Worm (Caenorhabditis elegans): ENCODE measurements around the gene ZK1098.11.
A peak's percentile ranks its signal among the peaks of the same experiment; 100 is the strongest.

ZK1098.11 gene

DNA sequence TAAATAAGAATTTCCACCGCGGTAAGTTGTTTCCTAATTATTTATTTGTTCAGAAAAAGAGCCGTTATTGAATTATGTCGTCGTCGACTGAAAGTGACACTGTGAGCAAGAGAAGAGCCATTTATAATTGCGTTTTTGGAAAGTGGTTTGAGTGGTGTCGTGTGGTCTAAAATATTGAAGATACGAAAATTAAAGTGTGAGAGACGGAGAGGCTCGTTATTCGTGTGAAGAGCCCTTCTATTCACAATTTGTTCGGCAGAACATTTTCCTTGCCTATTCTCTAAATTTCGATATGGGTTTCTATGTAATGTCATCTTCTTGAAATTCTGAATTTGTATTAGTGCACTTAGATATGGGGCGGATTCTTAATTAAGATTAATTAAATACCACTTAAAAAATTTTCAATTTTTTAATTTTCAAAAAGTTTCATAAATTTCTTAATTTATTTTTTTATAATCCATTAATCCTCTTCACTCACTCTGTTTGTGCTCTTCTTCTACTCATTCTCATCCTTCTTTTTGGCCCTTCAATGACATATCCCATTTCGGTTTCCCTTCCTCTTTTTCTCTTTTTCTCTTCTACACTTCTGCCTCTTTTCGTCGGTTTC lies 46.5 kb upstream of the ZK1098.11 start (continued):
- TF ChIP-seq attf-4 (tag; optimal IDR thresholded peaks at IDR 0.05) (no peak), nhr-25 (tag; optimal IDR thresholded peaks at IDR 0.05; ENCODE audit: borderline replicate concordance, insufficient read depth) (peak; percentile 9), vab-7 (GFP tag; IDR thresholded peaks at IDR 0.05) (no peak), lin-39 (tag; optimal IDR thresholded peaks at IDR 0.05) (no peak), jun-1 (tag; optimal IDR thresholded peaks at IDR 0.05) (no peak), ztf-7 (tag; optimal IDR thresholded peaks at IDR 0.05) (no peak), nhr-111 (GFP tag; optimal IDR thresholded peaks at IDR 0.05) (peak; percentile 23), ceh-62 (tag; optimal IDR thresholded peaks at IDR 0.05) (no peak), ama-1 (optimal IDR thresholded peaks at IDR 0.05) (peak; percentile 92), pqm-1 (tag; optimal IDR thresholded peaks at IDR 0.05) (no peak), hlh-11 (tag; optimal IDR thresholded peaks at IDR 0.05) (no peak), pha-4 (GFP tag; IDR thresholded peaks at IDR 0.05) (peak; percentile 9; the same call in 1 of the 2 replicates), pha-4 (tag; optimal IDR thresholded peaks at IDR 0.05) (no peak), unc-130 (GFP tag; optimal IDR thresholded peaks at IDR 0.05) (no peak), mdt-29 (GFP tag; IDR thresholded peaks at IDR 0.05) (no peak), daf-8 (GFP tag; IDR thresholded peaks at IDR 0.05) (no peak), saeg-2 (GFP tag; IDR thresholded peaks at IDR 0.05) (peak; percentile 74), mep-1 (tag; optimal IDR thresholded peaks at IDR 0.05) (peak; percentile 42), ceh-32 (tag; optimal IDR thresholded peaks at IDR 0.05; ENCODE audit: poor library complexity) (no peak), daf-19 (GFP tag; conservative IDR thresholded peaks at IDR 0.05) (no peak), ZK337.2 (GFP tag; IDR thresholded peaks at IDR 0.05) (no peak), nhr-28 (tag; optimal IDR thresholded peaks at IDR 0.05) (no peak), dmd-9 (GFP tag; IDR thresholded peaks at IDR 0.05) (0 out of 2 replicates have a peak, but pooled peaks have one; percentile 10), tra-1 (GFP tag; IDR thresholded peaks at IDR 0.05) (no peak), nhr-237 (tag; optimal IDR thresholded peaks at IDR 0.05) (no peak), ceh-44 (GFP tag; IDR thresholded peaks at IDR 0.05) (no peak), madf-5 (GFP tag; IDR thresholded peaks at IDR 0.05) (0 out of 4 replicates have a peak, but pooled peaks of 1 of the 2 experiments have one; percentile 17), hlh-30 (tag; optimal IDR thresholded peaks at IDR 0.05; ENCODE audit: insufficient read depth) (no peak), zfp-3 (GFP tag; conservative IDR thresholded peaks at IDR 0.05) (peak; percentile 65; the same call in 1 of the 2 replicates), mxl-3 (GFP tag; optimal IDR thresholded peaks at IDR 0.05) (no peak), nhr-76 (tag; optimal IDR thresholded peaks at IDR 0.05) (no peak), nhr-42 (GFP tag; IDR thresholded peaks at IDR 0.05) (0 out of 2 replicates have a peak, but pooled peaks have one; percentile 45), hmg-1.1 (GFP tag; IDR thresholded peaks at IDR 0.05) (0 out of 2 replicates have a peak, but pooled peaks have one; percentile 11), F37D6.2 (tag; optimal IDR thresholded peaks at IDR 0.05) (no peak), fkh-10 (GFP tag; optimal IDR thresholded peaks at IDR 0.05) (no peak), sdz-12 (GFP tag; optimal IDR thresholded peaks at IDR 0.05) (peak; percentile 68), R02D3.7 (tag; optimal IDR thresholded peaks at IDR 0.05) (no peak), T26A8.4 (GFP tag; IDR thresholded peaks at IDR 0.05) (peak; percentile 67; the same call in 1 of the 2 replicates), F10B5.3 (tag; optimal IDR thresholded peaks at IDR 0.05) (peak; percentile 23), zfp-2 (tag; optimal IDR thresholded peaks at IDR 0.05) (no peak), hif-1 (tag; optimal IDR thresholded peaks at IDR 0.05) (no peak), dpl-1 (GFP tag; optimal IDR thresholded peaks at IDR 0.05) (no peak), gei-8 (GFP tag; optimal IDR thresholded peaks at IDR 0.05) (no peak), nhr-41 (GFP tag; IDR thresholded peaks at IDR 0.05) (no peak), daf-12 (tag; optimal IDR thresholded peaks at IDR 0.05) (no peak), lsy-2 (tag; optimal IDR thresholded peaks at IDR 0.05) (peak in 1 of 2 experiments; percentile 23), fos-1 (tag; optimal IDR thresholded peaks at IDR 0.05) (no peak), php-3 (GFP tag; IDR thresholded peaks at IDR 0.05) (no peak), Y75B8A.6 (GFP tag; IDR thresholded peaks at IDR 0.05) (no peak), nhr-6 (tag; optimal IDR thresholded peaks at IDR 0.05) (peak; percentile 30), lir-3 (tag; optimal IDR thresholded peaks at IDR 0.05) (no peak)
